Worm (Caenorhabditis elegans): ENCODE data around the gene ZK354.3.
"Not testable (repeated sequence)": the region's sequence is repeated elsewhere in the genome, so short reads cannot be mapped to it uniquely, and the experiment has no call there.

DNA sequence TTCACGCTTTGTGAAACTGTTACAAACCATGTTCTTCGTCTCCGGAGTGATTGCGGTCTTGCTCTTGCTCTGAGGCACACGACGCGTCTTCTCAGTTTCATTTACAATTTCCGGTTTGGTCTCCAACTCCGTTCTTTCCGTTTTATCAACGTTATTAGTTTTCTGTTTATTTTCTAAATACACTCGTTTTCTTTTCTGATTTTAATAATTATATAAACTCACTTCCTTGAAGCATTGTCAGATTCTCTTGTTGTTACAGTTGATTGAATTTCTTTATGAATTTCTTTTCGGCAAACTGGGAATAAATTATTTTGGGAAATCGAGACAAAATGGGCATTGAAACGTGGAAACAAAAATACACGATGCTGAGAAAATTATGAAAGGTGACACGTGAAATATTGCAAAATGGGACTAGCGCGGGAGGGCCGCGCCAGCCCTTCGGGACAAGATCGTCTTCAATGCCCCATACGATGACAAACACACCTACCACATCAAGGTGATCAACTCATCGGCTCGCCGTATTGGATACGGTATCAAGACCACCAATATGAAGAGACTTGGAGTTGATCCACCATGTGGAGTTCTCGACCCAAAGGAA, 1.7 kb upstream of the ZK354.3 start, which contains the start of the genes ZK354.9 and msp-58:
- not testable (repeated sequence) for TF ChIP-seq dao-5, W03F9.2 (tag; optimal IDR thresholded peaks at IDR 0.05)

Measured in whole organism, L4/young adult.